Worm (Caenorhabditis elegans) whole organism, late embryonic: ENCODE data around the gene F54E2.9.

Source experiments
- C38D4.7 ChIP-seq: fragments of 200-800 bp; sonication (Bioruptor generic); optimal IDR thresholded peaks from 2 replicates; lab custom pipeline; 2018; ENCODE audit warnings: mild to moderate bottlenecking, missing genetic modification characterization, moderate library complexity, missing compliant biosample characterization
- ama-1 ChIP-seq: fragments of 150-350 bp; optimal IDR thresholded peaks from 2 replicates; lab custom pipeline; 2014
- ets-4 ChIP-seq: sonication (generic microtip); optimal IDR thresholded peaks from 2 replicates; lab custom pipeline; 2016; ENCODE audit warnings: missing genetic modification characterization, missing compliant biosample characterization
- fkh-10 ChIP-seq: fragments of 150-350 bp; optimal IDR thresholded peaks from 2 replicates; lab custom pipeline; 2014; ENCODE audit warnings: missing biosample characterization, missing genetic modification reagents, missing genetic modification characterization
- gmeb-2 ChIP-seq: sonication (generic microtip); optimal IDR thresholded peaks from 2 replicates; lab custom pipeline; 2016; ENCODE audit warnings: missing genetic modification characterization, inconsistent platforms, missing compliant biosample characterization
- hlh-30 ChIP-seq: sonication (generic microtip); optimal IDR thresholded peaks from 2 replicates; lab custom pipeline; 2017; ENCODE audit warnings: antibody characterized with exemption, missing genetic modification characterization, missing compliant biosample characterization; ENCODE audit not compliant: insufficient read depth
- hlh-8 ChIP-seq: sonication (generic microtip); optimal IDR thresholded peaks from 2 replicates; lab custom pipeline; 2016; ENCODE audit warnings: missing genotype, missing genetic modification characterization, missing compliant biosample characterization
- lin-11 ChIP-seq: fragments of 200-800 bp; sonication (Bioruptor generic); optimal IDR thresholded peaks from 2 replicates; lab custom pipeline; 2018; ENCODE audit warnings: mild to moderate bottlenecking, missing genetic modification characterization, missing compliant biosample characterization
- pha-4 ChIP-seq: fragments of 150-350 bp; optimal IDR thresholded peaks from 2 replicates; lab custom pipeline; 2018; ENCODE audit warnings: missing biosample characterization, missing genetic modification reagents, missing genetic modification characterization
- pqm-1 ChIP-seq: sonication (generic microtip); optimal IDR thresholded peaks from 2 replicates; lab custom pipeline; 2016; ENCODE audit warnings: missing genetic modification characterization, missing compliant biosample characterization
- rnt-1 ChIP-seq: sonication (generic microtip); optimal IDR thresholded peaks from 2 replicates; lab custom pipeline; 2016; ENCODE audit warnings: missing genetic modification characterization, missing compliant biosample characterization
- sox-4 ChIP-seq: sonication (generic microtip); optimal IDR thresholded peaks from 2 replicates; lab custom pipeline; 2017; ENCODE audit warnings: mild to moderate bottlenecking, missing genetic modification characterization, inconsistent platforms, missing compliant biosample characterization
- unc-86 ChIP-seq: sonication (generic microtip); optimal IDR thresholded peaks from 2 replicates; lab custom pipeline; 2016; ENCODE audit warnings: missing genetic modification characterization, missing compliant biosample characterization

ce11 chrV:2848290-2848937, 34.6 kb upstream of the F54E2.9 start, which contains the start of gene srj-49:
- no peak for TF ChIP-seq gmeb-2 (tag; lab: Kevin White, UChicago)
- no peak for TF ChIP-seq ama-1 (lab: Kevin White, UChicago)
- no peak for TF ChIP-seq rnt-1 (tag; lab: Kevin White, UChicago)
- no peak for TF ChIP-seq ets-4 (tag; lab: Kevin White, UChicago)
- TF ChIP-seq pqm-1: no peak
- TF ChIP-seq unc-86 (tag; lab: Kevin White, UChicago): no peak
- TF ChIP-seq hlh-30: no peak
- no peak for TF ChIP-seq C38D4.7 (GFP tag; lab: Kevin White, UChicago)
- no peak for TF ChIP-seq hlh-8 (tag; lab: Kevin White, UChicago)
- no peak for TF ChIP-seq pha-4
- TF ChIP-seq lin-11 (tag; lab: Kevin White, UChicago): no peak
- TF ChIP-seq fkh-10 (GFP tag; lab: Kevin White, UChicago): no peak
- TF ChIP-seq sox-4 (tag; lab: Kevin White, UChicago): no peak
